Worm (Caenorhabditis elegans) whole organism, young adult: Measurements from ENCODE around the gene rab-21.
A peak's percentile ranks its signal among the peaks of the same experiment; 100 is the strongest.

Source experiments
- D2030.7 ChIP-seq: fragments of 200-800 bp; sonication (Bioruptor generic); IDR thresholded peaks from 2 replicates; pipeline ENCODE4 v1.3.6; 2022; ENCODE audit warnings: missing genetic modification reagents, missing genetic modification characterization, missing compliant biosample characterization
- F37B4.10 ChIP-seq: fragments of 200-800 bp; sonication (Bioruptor generic); IDR thresholded peaks from 2 replicates; pipeline ENCODE4 v1.3.6; 2022; ENCODE audit warnings: missing genetic modification characterization, missing compliant biosample characterization
- F57C9.4 ChIP-seq: sonication (generic microtip); optimal IDR thresholded peaks from 2 replicates; lab custom pipeline; 2017; ENCODE audit warnings: mild to moderate bottlenecking, missing genetic modification characterization, missing compliant biosample characterization
- K11D2.4 ChIP-seq: fragments of 200-800 bp; sonication (Bioruptor generic); IDR thresholded peaks from 2 replicates; pipeline ENCODE4 v1.3.6; 2022; ENCODE audit warnings: missing genetic modification reagents, missing genetic modification characterization, missing compliant biosample characterization
- K12H6.12 ChIP-seq: fragments of 200-800 bp; sonication (Bioruptor generic); optimal IDR thresholded peaks from 2 replicates; lab custom pipeline; 2018; ENCODE audit warnings: mild to moderate bottlenecking, missing genetic modification characterization, missing compliant biosample characterization
- T07F8.4 ChIP-seq: sonication (generic microtip); optimal IDR thresholded peaks from 2 replicates; lab custom pipeline; 2016; ENCODE audit warnings: mild to moderate bottlenecking, missing genetic modification characterization, moderate library complexity, missing compliant biosample characterization
- Y53G8AR.9 ChIP-seq: fragments of 200-800 bp; sonication (Bioruptor generic); conservative IDR thresholded peaks from 2 replicates; pipeline ENCODE4 v1.3.6; 2022; ENCODE audit warnings: missing genetic modification reagents, missing genetic modification characterization, missing compliant biosample characterization
- Y79H2A.3 ChIP-seq: fragments of 200-800 bp; sonication (Bioruptor generic); conservative IDR thresholded peaks from 2 replicates; pipeline ENCODE4 v1.3.6; 2022; ENCODE audit warnings: missing genetic modification reagents, missing genetic modification characterization, missing compliant biosample characterization
- attf-5 ChIP-seq: fragments of 200-800 bp; sonication (Bioruptor generic); optimal IDR thresholded peaks from 2 replicates; lab custom pipeline; 2018; ENCODE audit warnings: mild to moderate bottlenecking, missing genetic modification characterization, missing compliant biosample characterization
- attf-6 ChIP-seq: fragments of 200-800 bp; sonication (Bioruptor generic); IDR thresholded peaks from 2 replicates; pipeline ENCODE4 v1.3.6; 2022; ENCODE audit warnings: missing genetic modification reagents, missing genetic modification characterization, missing compliant biosample characterization
- bed-2 ChIP-seq: fragments of 200-800 bp; sonication (Bioruptor generic); IDR thresholded peaks from 2 replicates; pipeline ENCODE4 v1.3.6; 2022; ENCODE audit warnings: missing genetic modification reagents, missing genetic modification characterization, missing compliant biosample characterization
- cebp-2 ChIP-seq: fragments of 200-800 bp; sonication (Bioruptor generic); IDR thresholded peaks from 2 replicates; pipeline ENCODE4 v1.3.6; 2022; ENCODE audit warnings: missing genetic modification characterization, missing compliant biosample characterization
- ceh-40 ChIP-seq: fragments of 200-800 bp; sonication (Bioruptor generic); IDR thresholded peaks from 2 replicates; pipeline ENCODE4 v1.3.6; 2022; ENCODE audit warnings: missing genetic modification characterization, missing compliant biosample characterization
- dox-1 ChIP-seq: fragments of 200-800 bp; sonication (Bioruptor generic); IDR thresholded peaks from 2 replicates; pipeline ENCODE4 v1.3.6; 2022; ENCODE audit warnings: missing genetic modification reagents, missing genetic modification characterization, missing compliant biosample characterization
- dpff-1 ChIP-seq: sonication (generic microtip); optimal IDR thresholded peaks from 2 replicates; lab custom pipeline; 2017; ENCODE audit warnings: mild to moderate bottlenecking, missing genetic modification characterization, missing compliant biosample characterization
- egl-44 ChIP-seq: fragments of 200-800 bp; sonication (Bioruptor generic); IDR thresholded peaks from 2 replicates; pipeline ENCODE4 v1.3.6; 2022; ENCODE audit warnings: missing genetic modification reagents, missing genetic modification characterization, missing compliant biosample characterization
- ets-4 ChIP-seq: fragments of 200-800 bp; sonication (Bioruptor generic); optimal IDR thresholded peaks from 2 replicates; lab custom pipeline; 2018; ENCODE audit warnings: mild to moderate bottlenecking, missing genetic modification characterization, missing compliant biosample characterization
- hlh-26 ChIP-seq: fragments of 200-800 bp; sonication (Bioruptor generic); conservative IDR thresholded peaks from 2 replicates; pipeline ENCODE4 v1.3.6; 2022; ENCODE audit warnings: missing genetic modification reagents, missing genetic modification characterization, missing compliant biosample characterization
- lin-35 ChIP-seq, 3 experiments: fragments of 150-350 bp in 2 of 3; sonication (generic microtip) in 1 of 3; optimal IDR thresholded peaks; 2 replicates each; lab custom pipeline; 2014 to 2018; ENCODE audit warnings: missing biosample characterization in 3 of 3, missing genetic modification characterization in 3 of 3, missing genetic modification reagents in 3 of 3
- lir-1 ChIP-seq: fragments of 200-800 bp; sonication (Bioruptor generic); conservative IDR thresholded peaks from 2 replicates; pipeline ENCODE4 v1.3.6; 2022; ENCODE audit warnings: missing genetic modification reagents, missing genetic modification characterization, missing compliant biosample characterization
- madf-10 ChIP-seq: sonication (generic microtip); optimal IDR thresholded peaks from 2 replicates; lab custom pipeline; 2016; ENCODE audit warnings: mild to moderate bottlenecking, missing genetic modification characterization, missing compliant biosample characterization
- madf-3 ChIP-seq: fragments of 200-800 bp; sonication (Bioruptor generic); IDR thresholded peaks from 2 replicates; pipeline ENCODE4 v1.3.6; 2022; ENCODE audit warnings: missing genetic modification reagents, missing genetic modification characterization, missing compliant biosample characterization
- madf-8 ChIP-seq: fragments of 200-800 bp; sonication (Bioruptor generic); conservative IDR thresholded peaks from 2 replicates; pipeline ENCODE4 v1.3.6; 2022; ENCODE audit warnings: missing genetic modification reagents, missing genetic modification characterization, missing compliant biosample characterization
- mxl-1 ChIP-seq: sonication (generic microtip); optimal IDR thresholded peaks from 2 replicates; lab custom pipeline; 2016; ENCODE audit warnings: missing genetic modification characterization, missing compliant biosample characterization
- nfyb-1 ChIP-seq: fragments of 200-800 bp; sonication (Bioruptor generic); IDR thresholded peaks from 2 replicates; pipeline ENCODE4 v1.3.6; 2022; ENCODE audit warnings: missing genetic modification reagents, missing genetic modification characterization, missing compliant biosample characterization
- nhr-179 ChIP-seq: sonication (generic microtip); optimal IDR thresholded peaks from 2 replicates; lab custom pipeline; 2016; ENCODE audit warnings: mild to moderate bottlenecking, missing genetic modification characterization, missing compliant biosample characterization
- nhr-80 ChIP-seq: sonication (generic microtip); optimal IDR thresholded peaks from 2 replicates; lab custom pipeline; 2016; ENCODE audit warnings: missing genetic modification characterization, missing compliant biosample characterization
- sea-2 ChIP-seq: fragments of 200-800 bp; sonication (Bioruptor generic); IDR thresholded peaks from 2 replicates; pipeline ENCODE4 v1.3.6; 2022; ENCODE audit warnings: missing genetic modification characterization, missing compliant biosample characterization
- snpc-3.4 ChIP-seq: sonication (generic microtip); optimal IDR thresholded peaks from 2 replicates; lab custom pipeline; 2017; ENCODE audit warnings: missing genetic modification characterization, mild to moderate bottlenecking, missing compliant biosample characterization, antibody characterized with exemption, moderate library complexity, missing genotype, missing genetic modification reagents
- snpc-4 ChIP-seq, 5 experiments: fragments of 150-350 bp in 1 of 5; sonication (generic microtip) in 4 of 5; optimal IDR thresholded peaks; 2 replicates each; lab custom pipeline; 2014 to 2018; ENCODE audit warnings: missing genetic modification characterization in 5 of 5, missing biosample characterization in 3 of 5, antibody characterized with exemption in 2 of 5, mild to moderate bottlenecking in 2 of 5, missing compliant biosample characterization in 2 of 5, missing genotype in 2 of 5, moderate library complexity in 2 of 5, missing genetic modification reagents in 1 of 5
- somi-1 ChIP-seq: fragments of 200-800 bp; sonication (Bioruptor generic); optimal IDR thresholded peaks from 2 replicates; lab custom pipeline; 2018; ENCODE audit warnings: mild to moderate bottlenecking, missing genetic modification characterization, missing compliant biosample characterization
- tbx-9 ChIP-seq: sonication (generic microtip); optimal IDR thresholded peaks from 2 replicates; lab custom pipeline; 2016; ENCODE audit warnings: borderline replicate concordance, missing genetic modification characterization, inconsistent platforms, missing compliant biosample characterization
- ztf-18 ChIP-seq: sonication (generic microtip); optimal IDR thresholded peaks from 2 replicates; lab custom pipeline; 2016; ENCODE audit warnings: missing genotype, mild to moderate bottlenecking, missing genetic modification characterization, missing compliant biosample characterization
- ztf-25 ChIP-seq: fragments of 200-800 bp; sonication (Bioruptor generic); IDR thresholded peaks from 2 replicates; pipeline ENCODE4 v1.3.6; 2022; ENCODE audit warnings: missing genetic modification reagents, missing genetic modification characterization, missing compliant biosample characterization
- ztf-26 ChIP-seq: sonication (generic microtip); optimal IDR thresholded peaks from 2 replicates; lab custom pipeline; 2017; ENCODE audit warnings: missing genetic modification characterization, missing compliant biosample characterization
- ztf-28 ChIP-seq: fragments of 200-800 bp; sonication (Bioruptor generic); IDR thresholded peaks from 2 replicates; pipeline ENCODE4 v1.3.6; 2022; ENCODE audit warnings: missing genetic modification reagents, missing genetic modification characterization, missing compliant biosample characterization

rab-21 gene

DNA sequence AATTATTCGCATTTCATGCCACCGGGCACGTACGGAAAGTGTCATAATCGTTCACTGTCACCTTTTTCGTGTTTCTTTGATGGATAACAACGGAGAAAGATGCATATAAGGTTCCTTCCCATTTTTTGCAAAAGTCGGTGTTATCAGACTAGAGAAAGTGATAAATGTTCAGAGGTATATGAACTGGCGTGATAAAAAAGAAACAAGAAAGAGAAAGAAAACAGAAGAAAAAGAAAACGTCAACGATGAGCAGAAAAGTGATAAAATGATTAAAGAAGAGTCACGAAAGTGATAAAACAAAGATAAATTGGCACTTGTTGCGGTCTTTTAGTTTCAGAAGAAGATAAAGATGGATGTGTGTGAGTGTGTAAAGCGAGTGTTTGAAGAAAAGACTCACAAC is 15.5 kb upstream of the rab-21 start:
- TF ChIP-seq attf-6 (GFP tag; lab: Robert Waterston, UW) (no peak), tbx-9 (tag; lab: Kevin White, UChicago) (no peak), ztf-18 (tag; lab: Kevin White, UChicago) (no peak), T07F8.4 (tag; lab: Kevin White, UChicago) (no peak), snpc-4 (GFP tag; optimal IDR thresholded peaks at IDR 0.05; lab: Kevin White, UChicago) (no peak), snpc-4 (tag; optimal IDR thresholded peaks at IDR 0.05; lab: Kevin White, UChicago) (no peak), lin-35 (GFP tag; optimal IDR thresholded peaks at IDR 0.05; lab: Kevin White, UChicago) (no peak), Y79H2A.3 (no peak), dpff-1 (tag; lab: Kevin White, UChicago) (no peak), ceh-40 (no peak), madf-10 (tag; lab: Kevin White, UChicago) (no peak), attf-5 (GFP tag; lab: Kevin White, UChicago) (no peak), K11D2.4 (no peak), snpc-3.4 (no peak), egl-44 (GFP tag; lab: Robert Waterston, UW) (no peak), nhr-80 (tag; lab: Kevin White, UChicago) (no peak), bed-2 (GFP tag; lab: Robert Waterston, UW) (no peak), mxl-1 (no peak), D2030.7 (GFP tag; lab: Robert Waterston, UW) (no peak), ztf-28 (GFP tag; lab: Robert Waterston, UW) (no peak)

DNA sequence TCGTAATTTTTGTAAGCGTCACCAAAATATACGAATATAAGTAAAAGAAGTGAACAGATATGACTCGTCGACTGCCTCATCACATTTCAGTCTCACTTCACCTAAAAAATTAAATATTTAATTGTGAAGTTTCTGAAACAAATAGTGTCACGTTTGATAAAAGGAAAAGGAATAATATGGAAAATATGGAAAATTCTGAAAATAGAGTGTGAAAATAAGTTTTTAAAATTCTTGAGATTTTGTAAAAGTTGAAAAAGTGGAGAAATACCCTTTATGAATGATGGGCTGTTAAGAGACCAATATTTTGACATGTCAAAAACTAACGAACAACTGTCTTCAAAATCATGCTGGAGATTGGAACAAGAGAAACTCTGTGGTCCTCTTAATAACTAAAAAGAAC is 11.9 kb upstream of the rab-21 start, which contains the start of gene T01B7.9:
T01B7.9 (minus strand) TSS at position 101 of the 400 bp plus-strand sequence.
- TF ChIP-seq ets-4 (GFP tag; lab: Kevin White, UChicago) (no peak), F37B4.10 (GFP tag; lab: Robert Waterston, UW) (no peak), K12H6.12 (no peak), sea-2 (GFP tag; lab: Robert Waterston, UW) (no peak), madf-3 (GFP tag; lab: Robert Waterston, UW) (no peak)
- TF ChIP-seq, all 124 proteins: peak for 0

DNA sequence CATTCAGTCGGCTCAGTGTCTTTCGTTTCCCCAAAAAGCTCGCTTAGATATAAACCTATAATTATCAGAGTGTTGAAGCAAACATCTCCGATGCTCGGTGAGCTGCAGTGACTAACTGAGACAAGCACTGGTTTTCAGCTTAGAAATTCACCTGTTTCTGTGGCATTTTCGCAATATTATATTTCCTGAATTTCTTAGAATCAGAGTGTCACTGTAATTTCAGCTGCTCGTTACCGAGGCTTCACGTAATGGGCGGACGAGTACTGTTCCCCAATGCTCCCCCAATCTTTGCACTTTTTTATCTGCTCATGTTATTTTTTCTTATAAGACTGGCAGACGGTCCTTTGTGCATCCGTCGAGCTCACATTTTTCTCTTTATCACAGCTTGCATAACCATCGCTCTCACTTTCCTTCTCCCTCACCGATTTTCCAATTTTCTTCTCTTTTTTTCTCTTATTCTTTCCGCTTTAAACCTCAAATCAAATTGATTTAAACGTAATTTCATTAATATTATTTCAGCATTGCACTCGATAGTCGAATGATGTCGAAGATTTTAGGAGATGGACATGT is 7.2 kb upstream of the rab-21 start, which contains the start of gene trcs-2:
trcs-2 (plus strand) TSS at position 520 of the 570 bp plus-strand sequence.
- TF ChIP-seq hlh-26 (no peak), dox-1 (GFP tag; lab: Robert Waterston, UW) (0 out of 2 replicates have a peak, but pooled peaks have one; percentile 32), nhr-80 (tag; lab: Kevin White, UChicago) (no peak), nfyb-1 (GFP tag; lab: Robert Waterston, UW) (peak; percentile 41; the same call in 1 of the 2 replicates)

DNA sequence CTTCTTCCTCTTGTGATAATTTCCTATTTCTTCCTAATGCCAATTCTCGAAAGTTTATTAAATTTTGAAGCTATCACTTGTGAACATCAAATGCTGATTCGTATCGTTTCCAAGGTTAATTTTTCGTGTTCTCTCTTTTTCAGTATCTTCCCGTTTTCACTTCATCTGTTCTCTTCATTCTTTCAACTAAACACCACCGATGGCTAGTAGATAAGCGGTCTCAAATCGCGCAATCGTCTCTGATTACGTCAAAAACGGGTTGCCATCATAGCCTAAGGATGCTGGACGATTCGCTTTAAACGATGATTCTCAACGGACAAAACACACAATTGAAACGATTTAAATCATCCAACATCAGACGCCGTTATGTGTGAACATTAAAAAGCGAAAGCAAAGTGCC is 2.8 kb upstream of the rab-21 start:
- TF ChIP-seq nhr-179 (tag; lab: Kevin White, UChicago), result no peak
- TF ChIP-seq lir-1, result no peak
- no peak for TF ChIP-seq Y79H2A.3
- no peak for TF ChIP-seq ztf-26 (tag; lab: Kevin White, UChicago)
- no peak for TF ChIP-seq somi-1 (GFP tag; lab: Kevin White, UChicago)
- no peak for TF ChIP-seq madf-3 (GFP tag; lab: Robert Waterston, UW)
- no peak for TF ChIP-seq madf-8 (GFP tag; lab: Robert Waterston, UW)
- no peak for TF ChIP-seq ceh-40
- TF ChIP-seq ztf-25 (GFP tag; lab: Robert Waterston, UW), result no peak
- TF ChIP-seq F57C9.4 (tag; lab: Kevin White, UChicago), result no peak
- no peak for TF ChIP-seq cebp-2 (GFP tag; lab: Robert Waterston, UW)
- no peak for TF ChIP-seq Y53G8AR.9 (GFP tag; lab: Robert Waterston, UW)
